Worm (Caenorhabditis elegans) whole organism, L4/young adult: ENCODE measurements around the gene idpc-2.

Experiments used
- W03F9.2 ChIP-seq: fragments of 150-350 bp; optimal IDR thresholded peaks from 2 replicates; lab custom pipeline; 2014; ENCODE audit warnings: missing biosample characterization, missing genetic modification characterization
- him-1 ChIP-seq: sonication (generic microtip); optimal IDR thresholded peaks from 2 replicates; lab custom pipeline; 2016; ENCODE audit warnings: missing genotype, missing genetic modification reagents, missing genetic modification characterization, missing compliant biosample characterization

- TF ChIP-seq W03F9.2 (no peak), him-1 (tag; lab: Kevin White, UChicago) (no peak)
These were observed 41.2 kb upstream of the idpc-2 start for ce11 chrV:8662056-8663006.
